Worm (Caenorhabditis elegans): ENCODE measurements around the gene F56C9.8.

F56C9.8 gene

DNA sequence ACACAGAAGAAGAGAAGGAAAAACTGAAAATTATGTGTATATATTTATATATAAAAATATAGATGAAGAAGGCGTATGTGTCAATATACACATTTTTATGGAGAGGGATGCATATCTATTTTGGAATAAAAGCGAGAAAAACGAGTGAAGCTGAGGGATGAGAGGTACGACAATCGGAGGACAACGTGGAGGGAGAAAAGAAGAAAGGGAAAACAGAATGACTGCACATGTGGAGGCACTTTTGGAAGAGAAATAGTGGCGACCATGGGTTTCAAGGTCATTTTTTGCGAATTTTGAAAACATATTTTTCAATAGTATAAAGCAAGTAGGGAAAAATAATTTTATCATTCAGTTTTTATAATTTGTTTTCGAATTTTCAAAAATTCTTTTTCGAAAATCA, 26.7 kb downstream of the F56C9.8 start (continued):
- peak; percentile 31 for TF ChIP-seq mep-1 (tag; optimal IDR thresholded peaks at IDR 0.05)
- no peak for TF ChIP-seq ZK337.2 (GFP tag; IDR thresholded peaks at IDR 0.05)
- TF ChIP-seq zfp-3 (GFP tag; conservative IDR thresholded peaks at IDR 0.05), result no peak
- no peak for TF ChIP-seq nhr-111 (GFP tag; optimal IDR thresholded peaks at IDR 0.05)
- no peak for TF ChIP-seq fos-1 (tag; optimal IDR thresholded peaks at IDR 0.05)
- no peak for TF ChIP-seq ceh-44 (GFP tag; IDR thresholded peaks at IDR 0.05)
- no peak for TF ChIP-seq nhr-76 (tag; optimal IDR thresholded peaks at IDR 0.05)
- TF ChIP-seq dve-1 (tag; optimal IDR thresholded peaks at IDR 0.05; ENCODE audit: insufficient read depth), result no peak
- TF ChIP-seq mes-2 (tag; optimal IDR thresholded peaks at IDR 0.05; ENCODE audit: poor library complexity, severe bottlenecking), result peak; percentile 8
- TF ChIP-seq vab-7 (GFP tag; IDR thresholded peaks at IDR 0.05), result no peak
- no peak for TF ChIP-seq F37D6.2 (tag; optimal IDR thresholded peaks at IDR 0.05)
- TF ChIP-seq hmg-1.1 (GFP tag; IDR thresholded peaks at IDR 0.05), result no peak
- no peak for TF ChIP-seq rbr-2 (tag; optimal IDR thresholded peaks at IDR 0.05)
- TF ChIP-seq ceh-20 (GFP tag; IDR thresholded peaks at IDR 0.05), result no peak
- TF ChIP-seq spr-1 (tag; optimal IDR thresholded peaks at IDR 0.05), result no peak
- TF ChIP-seq lin-13 (GFP tag; optimal IDR thresholded peaks at IDR 0.05), result no peak
- peak in 1 of 2 experiments; percentile 75 for TF ChIP-seq mdl-1 (tag; optimal IDR thresholded peaks at IDR 0.05)
- TF ChIP-seq attf-4 (tag; optimal IDR thresholded peaks at IDR 0.05), result no peak

DNA sequence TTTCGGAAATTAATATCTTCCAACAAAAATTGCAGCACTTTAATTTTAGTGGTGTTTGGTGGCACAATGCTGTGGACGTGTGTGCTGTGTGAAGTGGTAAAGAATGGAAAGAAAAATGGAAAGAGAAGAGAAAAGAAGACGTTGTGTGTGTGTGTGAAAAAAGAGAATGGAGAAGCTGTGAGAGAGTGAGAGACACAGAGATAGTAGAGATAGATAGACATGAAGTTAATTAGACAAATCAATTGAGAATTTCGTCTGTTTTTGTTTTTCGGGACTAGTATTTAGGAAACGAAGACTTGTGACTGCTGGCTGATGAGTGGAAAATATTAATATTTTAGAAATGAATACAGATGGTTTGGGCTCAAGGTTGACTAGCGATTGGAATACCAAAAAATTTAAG, 28.1 kb downstream of the F56C9.8 start:
- no peak for TF ChIP-seq skn-1 (tag; optimal IDR thresholded peaks at IDR 0.05)
- no peak for TF ChIP-seq mdl-1 (tag; optimal IDR thresholded peaks at IDR 0.05)
- no peak for TF ChIP-seq D1046.2 (GFP tag; IDR thresholded peaks at IDR 0.05)
- peak in 1 of 2 experiments; percentile 52 for TF ChIP-seq unc-62 (GFP tag; optimal IDR thresholded peaks at IDR 0.05 in 1 of 2)
- no peak for TF ChIP-seq unc-62 (tag; optimal IDR thresholded peaks at IDR 0.05)

DNA sequence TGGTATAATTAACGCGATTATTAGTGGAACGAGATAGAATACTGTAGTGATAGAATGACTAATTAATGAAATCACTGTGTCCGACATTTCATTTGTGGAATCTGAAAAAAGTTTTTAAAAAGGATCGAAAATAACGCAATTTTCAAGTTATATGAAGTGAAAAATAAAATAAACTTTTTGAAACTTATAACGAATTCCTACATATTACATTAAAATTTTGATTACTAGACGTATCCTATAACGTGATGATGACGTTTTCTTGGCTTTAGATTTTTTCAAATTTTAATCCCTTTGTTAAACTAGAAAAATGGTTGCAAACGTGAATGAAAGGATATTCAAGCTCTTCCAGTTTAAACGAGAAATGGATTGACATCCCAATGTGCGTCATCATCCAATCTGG, 28.8 kb downstream of the F56C9.8 start, which contains the start of gene algn-11:
algn-11 (minus strand) TSS at position 101 of the 400 bp plus-strand sequence.
- TF ChIP-seq F10B5.3 (tag; optimal IDR thresholded peaks at IDR 0.05), result no peak
- TF ChIP-seq nhr-11 (tag; optimal IDR thresholded peaks at IDR 0.05), result no peak
- TF ChIP-seq dmd-9 (GFP tag; IDR thresholded peaks at IDR 0.05), result no peak
- TF ChIP-seq nhr-6 (tag; optimal IDR thresholded peaks at IDR 0.05), result no peak
- no peak for TF ChIP-seq dpl-1 (GFP tag; optimal IDR thresholded peaks at IDR 0.05)
- TF ChIP-seq rbr-2 (tag; optimal IDR thresholded peaks at IDR 0.05), result no peak
- TF ChIP-seq pha-4 (GFP tag; IDR thresholded peaks at IDR 0.05), result no peak
- TF ChIP-seq pha-4 (tag; optimal IDR thresholded peaks at IDR 0.05), result no peak
- no peak for TF ChIP-seq lir-3 (tag; optimal IDR thresholded peaks at IDR 0.05)
- no peak for TF ChIP-seq nhr-28 (tag; optimal IDR thresholded peaks at IDR 0.05)
- TF ChIP-seq ZK337.2 (GFP tag; IDR thresholded peaks at IDR 0.05), result no peak
- no peak for TF ChIP-seq F37D6.2 (tag; optimal IDR thresholded peaks at IDR 0.05)
- TF ChIP-seq fkh-10 (GFP tag; optimal IDR thresholded peaks at IDR 0.05), result no peak
- TF ChIP-seq unc-62 (GFP tag; optimal IDR thresholded peaks at IDR 0.05 in 1 of 2), result no peak
- no peak for TF ChIP-seq unc-62 (tag; optimal IDR thresholded peaks at IDR 0.05)

DNA sequence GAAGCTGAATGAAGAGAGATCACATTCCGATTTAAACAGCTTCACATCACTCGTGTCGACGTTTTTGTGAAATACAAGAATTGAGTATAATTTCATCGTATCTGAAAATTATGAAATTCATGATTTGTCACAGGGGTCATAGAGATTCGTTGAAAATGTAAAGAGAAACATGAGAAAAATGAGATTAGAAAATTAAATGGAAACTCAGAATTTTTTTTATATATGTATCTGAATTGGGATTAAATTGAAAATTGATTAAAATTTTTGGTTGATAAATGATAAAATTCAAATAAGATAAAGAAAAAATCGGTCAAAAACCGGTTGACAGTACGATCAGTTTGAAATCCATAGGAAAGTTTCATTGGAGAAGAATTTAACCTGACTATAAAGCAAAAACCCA, 31.8 kb downstream of the F56C9.8 start, which contains the start of gene ykt-6:
ykt-6 (minus strand) TSS at position 101 of the 400 bp plus-strand sequence.
- TF ChIP-seq rbr-2 (tag; optimal IDR thresholded peaks at IDR 0.05) (no peak), aha-1 (tag) (peak; percentile 28)

DNA sequence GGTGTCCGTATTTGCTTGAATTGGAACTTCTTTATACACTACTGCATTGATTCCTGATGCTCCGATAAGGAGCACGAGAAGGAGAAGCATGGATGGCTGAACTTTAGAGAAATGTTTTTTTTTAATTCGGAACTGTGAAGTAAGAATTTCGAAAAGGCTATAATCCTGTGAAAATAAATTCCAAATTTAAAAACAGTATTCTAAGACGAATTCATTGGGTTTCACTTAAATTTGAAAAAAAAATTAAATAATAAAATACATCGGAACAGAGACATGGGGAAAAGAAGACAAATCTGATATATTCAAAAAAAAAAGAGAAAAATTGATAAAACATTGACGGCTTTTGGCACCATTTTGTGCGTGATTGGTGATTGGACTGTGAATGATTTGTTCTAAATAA, 33.5 kb downstream of the F56C9.8 start, which contains the start of gene pho-5:
pho-5 (minus strand) TSS at position 101 of the 400 bp plus-strand sequence.
- TF ChIP-seq ceh-28 (tag; optimal IDR thresholded peaks at IDR 0.05) (no peak), dmd-8 (GFP tag; IDR thresholded peaks at IDR 0.05) (no peak), zfp-3 (GFP tag; conservative IDR thresholded peaks at IDR 0.05) (no peak), lin-15B (tag; optimal IDR thresholded peaks at IDR 0.05) (no peak), ama-1 (optimal IDR thresholded peaks at IDR 0.05) (no peak), gei-8 (GFP tag; optimal IDR thresholded peaks at IDR 0.05) (no peak), madf-5 (GFP tag; IDR thresholded peaks at IDR 0.05) (no peak), dpl-1 (GFP tag; optimal IDR thresholded peaks at IDR 0.05) (no peak), vab-7 (GFP tag; IDR thresholded peaks at IDR 0.05) (no peak), cey-2 (tag; optimal IDR thresholded peaks at IDR 0.05; ENCODE audit: borderline replicate concordance, insufficient read depth) (no peak), fkh-10 (GFP tag; optimal IDR thresholded peaks at IDR 0.05) (no peak), nhr-25 (tag; optimal IDR thresholded peaks at IDR 0.05; ENCODE audit: borderline replicate concordance, insufficient read depth) (no peak)
